Worm (Caenorhabditis elegans): ENCODE measurements around the gene tag-273.

tag-273 gene

DNA sequence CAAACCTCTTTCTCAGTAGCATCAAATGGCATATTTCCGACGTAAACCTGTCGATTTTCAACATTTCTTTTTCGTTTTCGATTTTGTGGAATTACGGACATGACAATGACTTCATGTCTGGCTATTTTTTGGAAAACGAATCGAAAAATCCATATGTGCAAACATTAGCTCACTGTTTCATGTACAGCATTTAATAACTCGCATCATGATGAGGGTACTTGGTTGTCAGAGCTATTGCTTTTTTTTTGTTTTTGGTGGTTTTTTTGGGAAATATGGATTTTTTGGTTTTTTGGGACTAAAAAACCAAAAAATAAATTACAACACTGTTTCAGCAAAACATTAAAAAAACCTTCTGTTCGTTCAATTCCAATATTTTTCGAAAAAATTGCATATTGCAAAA lies 7.4 kb upstream of the tag-273 start, which contains the start of gene Y57G11A.5:
Y57G11A.5 (minus strand) TSS at position 101 of the 400 bp plus-strand sequence.
- no peak for TF ChIP-seq tbx-2 (tag; optimal IDR thresholded peaks at IDR 0.05)
- no peak for TF ChIP-seq ZK546.5 (tag; optimal IDR thresholded peaks at IDR 0.05)
- no peak for TF ChIP-seq lin-39 (tag; optimal IDR thresholded peaks at IDR 0.05)
- TF ChIP-seq R02D3.7 (tag; optimal IDR thresholded peaks at IDR 0.05) = no peak
- TF ChIP-seq fkh-2 (tag; optimal IDR thresholded peaks at IDR 0.05) = no peak
- TF ChIP-seq hmg-11 (tag; optimal IDR thresholded peaks at IDR 0.05) = no peak
- no peak for TF ChIP-seq egl-27 (tag; optimal IDR thresholded peaks at IDR 0.05)
- TF ChIP-seq zag-1 (tag; optimal IDR thresholded peaks at IDR 0.05) = no peak
- no peak for TF ChIP-seq egl-5 (tag; optimal IDR thresholded peaks at IDR 0.05)
- TF ChIP-seq nhr-25 (tag; optimal IDR thresholded peaks at IDR 0.05) = no peak
- no peak for TF ChIP-seq nhr-77 (tag; optimal IDR thresholded peaks at IDR 0.05)
- TF ChIP-seq ceh-16 (tag; optimal IDR thresholded peaks at IDR 0.05) = no peak
- no peak for TF ChIP-seq nfya-1 (tag; optimal IDR thresholded peaks at IDR 0.05; ENCODE audit: insufficient read depth)

DNA sequence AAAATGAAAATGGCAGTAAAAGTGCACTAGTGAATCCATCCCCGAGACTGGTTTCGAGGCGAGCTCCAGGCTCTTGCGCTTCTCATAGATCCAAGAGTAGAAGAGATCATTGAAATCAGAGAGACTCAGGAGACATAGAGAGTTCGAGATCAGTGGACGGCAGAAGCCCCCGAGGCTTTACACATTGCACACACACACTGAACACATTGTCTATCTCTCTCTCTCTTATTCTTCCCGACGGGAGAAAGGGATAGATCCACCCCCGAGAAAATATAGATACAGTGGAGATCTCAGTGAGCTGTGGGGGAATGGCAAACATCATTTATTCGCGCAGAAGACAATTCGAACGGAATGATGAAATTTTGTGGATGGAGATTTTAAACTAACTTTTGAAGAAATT lies 2.0 kb upstream of the tag-273 start:
- TF ChIP-seq pha-4 (tag; optimal IDR thresholded peaks at IDR 0.05) = peak; percentile 20
- TF ChIP-seq zag-1 (tag; optimal IDR thresholded peaks at IDR 0.05) = no peak

DNA sequence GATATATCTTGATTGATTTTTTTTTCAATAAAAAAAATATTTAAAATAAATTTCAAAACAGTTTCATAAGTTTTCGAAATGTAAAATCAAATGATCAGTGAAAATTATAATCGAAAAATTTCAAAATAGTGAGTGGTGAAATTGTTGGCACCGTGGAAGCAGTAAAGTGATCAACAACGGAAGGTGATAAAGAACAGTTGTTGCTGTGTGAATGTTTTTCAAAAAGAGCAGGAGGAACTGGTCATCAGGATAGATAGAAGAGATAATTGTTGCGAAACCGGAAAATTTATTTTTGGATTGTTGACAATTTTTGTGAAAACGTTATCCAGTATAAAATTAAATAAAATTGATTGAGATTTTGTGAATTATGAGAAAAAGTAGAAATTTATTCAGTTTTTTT lies 1.1 kb upstream of the tag-273 start:
- TF ChIP-seq nhr-11 (tag; optimal IDR thresholded peaks at IDR 0.05) = no peak
- TF ChIP-seq lin-15B (tag; optimal IDR thresholded peaks at IDR 0.05) = no peak
- no peak for TF ChIP-seq unc-62 (GFP tag; optimal IDR thresholded peaks at IDR 0.05)

DNA sequence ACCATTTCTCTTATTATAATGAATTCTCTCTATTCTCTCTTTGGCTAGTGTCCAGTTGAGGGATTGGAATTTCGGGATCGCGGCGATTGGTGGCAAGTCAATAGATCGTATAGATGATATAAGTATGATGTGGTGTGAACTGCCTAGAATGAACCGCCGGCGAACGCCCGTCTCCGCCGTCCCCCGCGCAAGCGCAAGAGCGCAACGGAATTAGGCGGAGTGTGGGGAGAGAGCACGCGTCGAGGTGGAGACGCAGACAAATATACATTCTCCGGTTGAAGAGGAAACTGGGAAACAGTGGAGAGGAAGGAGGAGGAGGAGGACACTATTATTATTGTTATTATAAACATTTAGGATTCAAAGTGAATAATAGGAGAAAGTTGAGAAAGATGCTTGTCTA lies 8.5 kb downstream of the tag-273 start:
- TF ChIP-seq hmg-11 (tag; optimal IDR thresholded peaks at IDR 0.05) (peak; percentile 51), aly-2 (tag; optimal IDR thresholded peaks at IDR 0.05) (no peak)

DNA sequence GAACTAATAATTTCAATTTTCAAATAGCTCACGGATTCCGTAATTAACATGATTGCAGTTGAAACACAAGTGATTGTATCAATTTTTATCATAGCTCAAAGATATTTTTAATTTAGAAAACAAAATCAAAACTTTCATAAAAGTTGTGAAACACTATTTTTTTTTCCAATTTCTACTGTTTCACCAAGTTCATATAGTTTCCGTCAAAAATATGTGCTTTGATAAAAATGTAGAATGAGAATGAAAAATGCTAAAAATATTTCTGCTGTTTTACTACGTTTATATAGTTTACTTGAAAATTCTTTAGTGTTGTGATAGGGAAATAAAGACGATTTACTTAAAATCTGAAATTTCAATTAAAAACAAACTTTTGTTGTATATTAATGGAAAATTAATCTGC lies 9.5 kb downstream of the tag-273 start:
- TF ChIP-seq nhr-11 (tag; optimal IDR thresholded peaks at IDR 0.05) = no peak
- no peak for TF ChIP-seq nhr-76 (tag; optimal IDR thresholded peaks at IDR 0.05)
- no peak for TF ChIP-seq nhr-67 (tag; optimal IDR thresholded peaks at IDR 0.05)
- no peak for TF ChIP-seq unc-62 (GFP tag; optimal IDR thresholded peaks at IDR 0.05)
- no peak for TF ChIP-seq ztf-4 (tag; optimal IDR thresholded peaks at IDR 0.05)
- TF ChIP-seq nhr-12 (tag; optimal IDR thresholded peaks at IDR 0.05) = no peak
- no peak for TF ChIP-seq snpc-4 (tag; optimal IDR thresholded peaks at IDR 0.05)
- TF ChIP-seq fkh-2 (tag; optimal IDR thresholded peaks at IDR 0.05) = no peak
- TF ChIP-seq zag-1 (tag; optimal IDR thresholded peaks at IDR 0.05) = no peak

DNA sequence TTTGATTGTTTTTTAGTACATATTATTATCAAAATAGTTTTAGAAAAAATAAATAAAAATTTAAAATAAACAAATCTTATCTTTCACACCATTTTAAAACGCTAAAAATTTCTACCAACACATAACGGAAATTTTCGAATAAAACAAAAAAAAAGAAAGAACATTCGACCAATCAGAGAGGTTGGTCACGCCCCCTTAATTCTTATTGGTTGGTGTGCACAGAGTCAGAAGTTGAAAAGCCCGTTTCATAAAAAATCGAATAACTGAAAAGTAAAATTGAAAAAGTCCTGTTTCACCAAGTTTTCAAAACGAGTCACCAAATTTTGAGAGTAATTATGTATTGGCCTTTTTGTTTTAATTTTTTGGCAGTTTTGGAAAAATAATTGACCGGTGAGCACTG lies 13.8 kb downstream of the tag-273 start:
- TF ChIP-seq nfya-1 (tag; optimal IDR thresholded peaks at IDR 0.05; ENCODE audit: insufficient read depth) (peak; percentile 79), eor-1 (tag; optimal IDR thresholded peaks at IDR 0.05) (no peak), egl-5 (tag; optimal IDR thresholded peaks at IDR 0.05) (no peak)

DNA sequence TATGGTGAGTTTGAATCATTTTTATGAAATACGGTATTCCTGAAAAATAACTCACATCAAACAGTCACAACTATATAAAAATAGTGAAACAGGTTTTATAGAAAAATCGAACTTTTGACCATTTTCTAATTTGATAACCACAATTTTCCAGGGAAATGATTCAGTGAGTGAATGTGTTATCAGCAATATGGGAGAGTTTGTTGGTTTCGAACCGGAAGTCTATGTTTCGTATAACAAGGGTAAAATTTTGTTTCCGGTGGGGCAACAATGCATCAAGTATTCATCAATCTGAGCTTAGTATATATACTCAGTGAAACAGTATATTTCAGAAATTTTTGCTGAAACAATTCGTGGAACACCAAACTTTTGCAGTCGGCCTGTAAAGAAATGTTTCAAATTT lies 21.5 kb downstream of the tag-273 start:
- TF ChIP-seq nhr-23 (tag; optimal IDR thresholded peaks at IDR 0.05) (no peak), pqm-1 (tag; optimal IDR thresholded peaks at IDR 0.05) (peak; percentile 12), sea-2 (GFP tag; optimal IDR thresholded peaks at IDR 0.05) (no peak), elt-2 (tag; optimal IDR thresholded peaks at IDR 0.05) (peak; percentile 29)

DNA sequence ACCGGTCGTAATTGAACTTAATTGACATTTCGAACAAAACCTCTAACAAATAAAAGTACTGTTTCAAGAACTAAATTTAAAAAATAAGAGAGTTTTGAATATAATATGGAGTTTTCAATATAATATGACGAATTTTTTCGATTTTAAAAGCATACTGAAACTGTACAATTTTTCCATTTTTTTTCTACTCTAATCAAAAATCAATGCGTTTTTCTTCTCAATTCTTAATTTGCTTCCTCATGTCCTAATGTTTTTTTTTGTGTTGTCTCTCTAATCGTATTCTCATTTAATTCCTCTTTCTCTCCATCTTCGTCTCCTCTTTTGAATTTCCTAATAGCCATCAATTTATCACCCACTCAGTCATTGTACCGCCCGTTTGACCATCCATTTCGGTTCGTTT lies 23.0 kb downstream of the tag-273 start, which contains the start of gene Y57G11A.4:
Y57G11A.4 (plus strand) TSS at position 301 of the 400 bp plus-strand sequence.
- TF ChIP-seq eor-1 (tag; optimal IDR thresholded peaks at IDR 0.05) = no peak
- no peak for TF ChIP-seq nhr-28 (tag; optimal IDR thresholded peaks at IDR 0.05)
- TF ChIP-seq unc-62 (GFP tag; optimal IDR thresholded peaks at IDR 0.05) = no peak
- TF ChIP-seq snpc-4 (tag; optimal IDR thresholded peaks at IDR 0.05) = no peak
- TF ChIP-seq ceh-9 (tag; optimal IDR thresholded peaks at IDR 0.05) = no peak
- TF ChIP-seq ceh-82 (tag; optimal IDR thresholded peaks at IDR 0.05) = no peak
- no peak for TF ChIP-seq fkh-2 (tag; optimal IDR thresholded peaks at IDR 0.05)
- TF ChIP-seq sea-2 (GFP tag; optimal IDR thresholded peaks at IDR 0.05) = no peak
- no peak for TF ChIP-seq ZK546.5 (tag; optimal IDR thresholded peaks at IDR 0.05)
- TF ChIP-seq mml-1 (tag; optimal IDR thresholded peaks at IDR 0.05) = no peak

Data from whole organism, L3 larva.